Worm (Caenorhabditis elegans): ENCODE data around the gene abcf-2.

ce11 chrIII:13510753-13511152 is 48.7 kb upstream of the abcf-2 start:
- TF ChIP-seq lin-11 (tag; optimal IDR thresholded peaks at IDR 0.05): no peak
- no peak for TF ChIP-seq rnt-1 (tag; optimal IDR thresholded peaks at IDR 0.05)
- no peak for TF ChIP-seq gmeb-2 (tag; optimal IDR thresholded peaks at IDR 0.05)
- no peak for TF ChIP-seq nfya-1 (tag; optimal IDR thresholded peaks at IDR 0.05)
- TF ChIP-seq dve-1 (tag; optimal IDR thresholded peaks at IDR 0.05): no peak
- TF ChIP-seq ama-1 (optimal IDR thresholded peaks at IDR 0.05): no peak
